Worm (Caenorhabditis elegans) whole organism, dauer: ENCODE data around the gene irg-4.

Experiments used
- unc-62 ChIP-seq: sonication (generic microtip); optimal IDR thresholded peaks from 2 replicates; lab custom pipeline; 2017; ENCODE audit warnings: missing biosample characterization, missing genetic modification reagents, missing genetic modification characterization

Gene irg-4

DNA sequence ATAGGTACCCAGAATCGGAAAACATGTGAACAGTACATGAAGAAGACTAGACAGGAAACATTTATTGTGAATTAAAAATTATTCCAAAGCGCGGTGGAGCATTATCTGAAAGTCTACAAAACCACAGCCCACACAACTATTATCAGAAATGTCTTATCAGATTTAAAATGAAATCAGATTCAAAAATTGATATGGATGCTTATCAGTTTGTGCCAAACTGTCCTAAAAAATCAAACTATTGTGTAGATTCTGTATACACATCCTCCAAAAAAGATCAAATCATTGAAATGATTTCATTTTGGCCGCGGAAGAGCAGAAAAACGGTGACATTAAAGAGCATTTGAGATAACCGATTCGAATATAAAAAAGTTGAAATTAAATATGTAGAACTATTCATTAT lies at the start of gene irg-4:
TSS of gene irg-4 (plus strand) at position 392 of the 400 bp plus-strand sequence.
- no peak for TF ChIP-seq unc-62

DNA sequence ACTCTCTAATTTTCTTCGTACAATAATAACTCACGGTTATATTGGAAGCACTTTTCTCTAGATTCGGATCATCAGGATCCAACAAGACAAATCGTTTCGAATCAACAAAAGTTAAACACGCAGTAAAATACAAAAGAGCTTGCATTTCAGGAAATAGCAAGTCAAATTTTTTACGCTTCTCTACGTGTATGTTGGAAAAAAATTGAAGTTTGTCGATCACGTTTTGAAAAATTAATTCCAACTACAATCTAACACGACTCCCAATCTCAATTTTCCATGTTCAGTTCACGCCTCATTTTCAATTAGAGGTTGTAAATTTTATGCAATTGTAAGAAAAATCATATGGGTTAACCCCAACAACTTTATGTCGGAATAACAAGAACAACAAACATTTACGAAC lies 45.7 kb upstream of the irg-4 start, which contains the start of gene spe-45:
TSS of gene spe-45 (minus strand) at position 145 of the 400 bp plus-strand sequence.
- no peak for TF ChIP-seq unc-62

DNA sequence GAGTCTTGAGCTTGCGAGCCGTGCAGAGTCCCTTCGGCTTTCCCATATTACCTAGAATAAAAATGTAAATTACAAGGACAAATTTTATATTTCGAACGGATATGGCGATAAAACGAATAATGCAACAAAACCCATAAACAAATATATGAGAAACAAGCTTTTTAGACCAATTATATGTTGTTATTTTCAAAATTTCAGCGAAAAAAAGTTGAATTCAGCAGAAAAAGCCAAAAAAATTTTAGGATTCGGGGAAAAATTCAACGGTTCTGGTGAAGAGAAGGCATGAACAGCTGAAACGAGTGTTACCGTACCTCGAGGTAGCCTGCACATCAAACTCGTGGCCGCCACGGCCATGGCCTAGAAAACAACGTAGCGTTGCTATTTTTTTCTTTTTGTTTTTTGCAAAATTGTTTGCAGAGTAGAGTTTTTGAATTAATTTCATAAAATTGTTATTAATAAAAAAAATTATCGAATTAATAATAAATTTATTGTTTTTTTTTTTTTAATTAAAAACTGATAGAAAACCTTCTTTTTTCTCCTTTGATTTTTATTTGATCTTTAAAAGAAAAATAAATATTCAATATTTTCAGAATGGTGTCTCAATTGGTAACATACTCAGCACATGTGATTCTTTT lies 44.5 kb upstream of the irg-4 start, which contains the start of the genes rps-23 and dpm-3:
TSS of gene rps-23 (minus strand) at position 51 of the 635 bp plus-strand sequence.
TSS of gene dpm-3 (plus strand) at position 585 of the 635 bp plus-strand sequence.
- TF ChIP-seq unc-62, result no peak

DNA sequence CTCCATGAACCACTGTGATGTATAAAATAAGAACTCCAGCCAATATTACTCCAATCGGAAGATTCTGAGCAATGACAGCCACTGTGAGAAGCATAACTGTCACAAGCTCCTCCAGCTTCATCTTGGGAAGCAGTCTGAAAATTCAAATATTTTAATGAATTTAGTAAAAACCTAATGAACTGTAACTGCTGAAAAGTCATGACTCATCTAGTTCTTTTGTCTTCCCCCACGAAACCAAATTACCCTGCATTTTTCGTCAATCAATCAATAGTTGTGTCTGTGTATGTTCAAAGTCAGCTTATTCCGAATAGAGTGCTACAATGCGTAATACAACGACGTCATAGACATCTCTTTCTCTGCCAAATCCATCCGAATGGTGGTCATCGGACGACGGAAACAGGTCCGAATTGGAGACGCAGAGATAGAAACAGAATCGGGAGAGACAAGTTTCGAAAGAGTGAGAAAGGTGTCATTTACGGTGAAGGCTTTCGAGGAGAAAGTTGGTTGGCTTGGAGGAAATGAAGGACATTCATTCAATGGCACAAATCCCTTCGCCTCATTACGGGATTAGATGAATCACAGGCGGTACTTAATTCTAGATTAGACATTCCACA lies 38.9 kb upstream of the irg-4 start:
- no peak for TF ChIP-seq unc-62

DNA sequence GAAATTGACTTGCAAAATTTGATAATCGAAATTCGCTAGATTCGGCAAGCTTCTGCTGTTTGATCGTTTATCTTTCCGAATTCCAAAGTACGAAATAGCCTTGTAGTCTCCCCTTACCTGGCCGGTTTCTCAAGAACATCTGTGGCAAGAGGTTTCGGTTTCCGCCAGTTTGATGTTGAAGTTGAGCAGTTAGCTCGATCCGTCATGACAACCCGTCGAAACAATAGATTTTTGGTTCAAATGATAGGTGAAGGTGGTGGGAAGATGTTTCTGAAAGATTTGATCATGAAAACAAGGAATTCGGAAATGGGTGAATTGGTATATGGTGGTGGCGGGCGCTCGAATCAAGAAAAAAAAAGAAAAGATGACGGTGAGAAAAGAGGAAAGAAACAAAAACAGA lies 37.2 kb upstream of the irg-4 start, which contains the start of gene acs-20:
TSS of gene acs-20 (minus strand) at position 270 of the 400 bp plus-strand sequence.
- no peak for TF ChIP-seq unc-62

DNA sequence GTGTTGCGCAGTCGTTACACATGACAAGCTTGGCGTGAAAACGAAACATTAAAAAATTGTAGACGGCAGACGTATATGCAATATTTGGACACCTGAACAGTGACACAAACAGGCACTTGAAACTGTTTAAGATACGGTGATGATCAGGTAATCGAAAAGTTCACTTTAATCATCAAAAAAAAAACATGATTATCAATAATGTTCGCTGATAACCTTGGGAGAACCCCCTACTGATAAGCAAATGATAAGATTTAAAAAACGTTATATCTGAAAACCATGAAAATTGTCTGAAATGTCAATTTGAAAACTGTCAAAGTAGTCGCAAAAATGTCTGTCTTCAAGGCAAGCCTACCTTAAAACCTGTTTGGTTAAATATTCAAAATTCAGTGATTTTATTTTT lies 35.6 kb upstream of the irg-4 start:
- TF ChIP-seq unc-62, result no peak

DNA sequence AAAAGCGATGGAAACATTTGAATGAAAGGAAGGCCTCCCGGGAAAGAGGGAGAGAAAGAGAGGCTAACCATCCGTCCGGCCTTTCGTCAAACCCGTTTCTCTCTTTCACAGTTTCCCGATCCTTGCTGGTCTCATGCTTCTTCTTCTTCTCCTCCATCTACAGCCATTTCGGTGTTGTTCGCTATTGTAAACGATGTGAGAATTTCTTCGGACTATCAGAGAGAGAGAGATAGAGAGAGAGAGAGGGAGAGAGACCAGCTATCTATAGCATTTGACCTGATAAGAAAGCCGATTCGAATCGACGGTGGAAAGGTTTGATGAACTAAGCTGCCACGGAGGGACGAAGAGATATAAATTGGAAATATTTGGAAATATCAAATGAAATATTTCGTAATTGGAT lies 32.2 kb upstream of the irg-4 start:
- no peak for TF ChIP-seq unc-62

DNA sequence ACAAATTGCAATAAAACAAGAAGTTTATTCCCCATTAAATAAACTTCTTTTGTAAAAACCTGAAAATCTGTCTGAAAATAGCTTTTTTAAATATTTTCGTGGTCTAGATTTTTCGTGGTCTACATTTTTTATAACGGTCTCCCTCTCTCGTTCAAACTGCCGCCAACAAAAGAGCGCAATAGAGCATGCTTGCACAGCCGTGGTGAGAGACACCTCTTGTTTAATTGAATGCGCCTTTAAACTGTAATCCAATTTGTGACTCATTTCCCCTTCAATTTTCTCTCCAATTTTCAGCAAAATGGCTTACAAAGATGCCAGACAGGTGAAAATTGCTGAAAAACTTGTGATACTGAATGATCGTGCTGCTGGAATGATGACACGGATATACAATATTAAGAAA lies 31.5 kb upstream of the irg-4 start, which contains the start of gene gex-3:
TSS of gene gex-3 (plus strand) at position 295 of the 400 bp plus-strand sequence.
- no peak for TF ChIP-seq unc-62

DNA sequence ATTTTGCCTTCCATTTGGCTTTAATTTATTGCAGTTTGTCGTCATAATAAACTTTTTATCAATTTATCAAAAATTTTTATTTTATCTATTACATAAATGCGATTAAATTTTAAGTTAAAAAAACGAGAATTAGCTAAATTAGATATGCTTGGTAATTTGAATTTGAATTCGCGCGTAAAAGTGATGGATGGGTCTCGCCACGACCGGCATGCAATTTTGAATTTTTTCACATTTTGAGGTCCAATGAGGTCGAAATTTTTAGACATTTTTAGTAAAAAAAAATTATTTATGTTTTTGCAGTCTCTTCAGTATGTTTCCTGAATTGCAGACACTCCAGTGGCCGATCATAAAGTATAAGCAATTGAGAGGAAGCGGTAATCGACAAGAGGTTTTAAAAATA lies 27.0 kb upstream of the irg-4 start, which contains the start of gene dsb-1:
TSS of gene dsb-1 (plus strand) at position 301 of the 400 bp plus-strand sequence.
- TF ChIP-seq unc-62, result no peak

DNA sequence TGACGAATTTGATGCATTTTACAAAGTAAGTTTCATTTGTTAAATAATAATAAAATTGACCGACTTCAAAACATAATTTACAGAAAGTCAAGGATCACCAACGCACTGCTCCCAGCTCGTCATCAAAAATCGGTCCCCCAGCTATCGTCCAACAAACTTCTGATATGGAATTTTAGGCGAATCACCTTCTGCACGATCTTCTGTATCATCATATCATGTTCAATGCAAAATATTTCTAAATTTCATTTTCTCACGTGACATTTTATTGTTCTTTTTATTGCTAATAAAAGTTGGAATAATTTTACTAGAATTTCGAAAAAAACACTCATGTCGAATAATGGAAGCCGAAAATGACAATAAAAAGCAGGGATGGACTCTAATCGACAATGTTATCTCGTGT lies 25.5 kb upstream of the irg-4 start, which contains the start of gene acl-13:
TSS of gene acl-13 (plus strand) at position 301 of the 400 bp plus-strand sequence.
- no peak for TF ChIP-seq unc-62

DNA sequence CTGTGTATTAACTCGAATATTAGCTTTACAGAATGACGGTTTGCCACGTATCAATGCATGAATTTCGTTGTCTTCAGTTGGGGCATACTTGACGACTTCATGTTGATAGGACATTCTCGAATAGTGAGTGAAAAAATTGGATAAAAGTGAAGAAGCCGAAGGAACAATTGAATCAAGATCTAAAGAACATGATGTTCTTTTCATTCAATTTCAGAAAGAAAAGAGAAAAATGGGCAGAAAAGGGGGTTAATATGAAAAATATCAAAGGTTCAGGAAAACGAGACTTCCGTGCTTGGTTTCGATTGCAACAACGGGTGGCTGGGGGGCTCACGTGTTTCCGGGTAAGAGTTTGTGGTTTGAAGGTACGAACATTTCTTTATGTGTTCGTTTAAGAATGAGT lies 21.0 kb upstream of the irg-4 start:
- TF ChIP-seq unc-62, result no peak

DNA sequence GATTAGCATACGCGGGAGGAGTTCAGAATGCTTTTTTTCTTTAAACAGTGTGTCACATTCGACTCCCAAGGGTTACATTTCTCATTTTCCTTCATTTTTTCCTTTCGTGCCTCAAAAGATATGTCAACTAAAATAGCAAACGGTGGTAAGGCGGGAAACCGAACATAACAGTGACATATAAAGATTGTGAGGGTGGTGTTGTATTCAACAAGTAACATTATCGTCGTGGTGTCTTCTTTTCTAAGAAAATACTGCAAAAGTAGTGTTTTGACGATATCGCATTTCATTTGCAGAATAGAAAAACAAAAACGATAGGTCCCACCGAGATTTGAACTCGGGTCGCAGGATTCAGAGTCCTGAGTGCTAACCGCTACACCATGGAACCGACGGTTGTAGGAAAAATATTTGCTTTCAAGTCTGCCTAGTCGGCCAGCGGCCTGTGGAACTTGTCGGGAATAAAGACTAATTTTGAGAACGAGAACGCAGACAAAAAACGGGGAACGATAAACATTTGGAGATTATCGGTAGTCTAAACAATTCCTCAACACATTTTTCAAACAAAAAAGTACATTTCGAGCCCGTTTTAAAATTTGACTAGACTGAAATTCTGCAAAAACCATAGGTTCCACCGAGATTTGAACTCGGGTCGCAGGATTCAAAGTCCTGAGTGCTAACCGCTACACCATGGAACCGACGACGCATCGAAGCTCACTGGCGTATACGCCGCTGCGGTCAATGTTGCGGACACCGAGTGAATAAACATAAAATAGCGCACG lies 18.8 kb upstream of the irg-4 start:
- TF ChIP-seq unc-62, result no peak

DNA sequence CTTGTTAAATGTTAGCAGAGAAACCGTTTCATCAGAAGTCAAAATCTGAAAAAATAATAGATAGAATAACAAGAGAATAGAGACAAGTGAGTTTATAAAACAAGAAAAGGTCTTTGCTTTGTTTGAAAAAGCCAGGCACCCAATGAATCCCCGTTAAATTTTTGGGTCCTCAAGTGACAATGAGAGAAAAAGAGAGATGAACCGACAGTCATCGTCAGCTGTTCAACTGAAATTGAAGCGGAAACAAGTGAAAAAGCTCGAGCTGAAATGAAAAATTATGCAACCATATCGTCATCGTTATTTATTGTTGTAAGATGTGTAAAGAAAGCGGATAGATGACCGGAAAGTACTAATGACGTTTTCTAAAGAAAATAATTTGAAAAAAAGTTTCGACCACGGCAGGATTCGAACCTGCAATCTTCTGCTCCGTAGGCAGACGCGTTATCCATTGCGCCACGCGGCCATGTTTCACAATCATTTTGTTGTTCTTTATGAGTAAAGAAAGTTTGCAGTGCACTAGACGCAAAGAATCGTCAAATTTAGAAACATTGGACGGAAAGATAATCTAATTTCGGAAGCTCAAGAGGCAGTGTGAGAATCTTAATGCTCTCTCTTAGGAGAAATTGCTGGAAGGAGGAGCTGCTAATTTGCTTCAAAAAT lies 18.0 kb upstream of the irg-4 start, which contains the start of gene F08G5.3:
TSS of gene F08G5.3 (minus strand) at position 51 of the 660 bp plus-strand sequence.
- TF ChIP-seq unc-62, result no peak

DNA sequence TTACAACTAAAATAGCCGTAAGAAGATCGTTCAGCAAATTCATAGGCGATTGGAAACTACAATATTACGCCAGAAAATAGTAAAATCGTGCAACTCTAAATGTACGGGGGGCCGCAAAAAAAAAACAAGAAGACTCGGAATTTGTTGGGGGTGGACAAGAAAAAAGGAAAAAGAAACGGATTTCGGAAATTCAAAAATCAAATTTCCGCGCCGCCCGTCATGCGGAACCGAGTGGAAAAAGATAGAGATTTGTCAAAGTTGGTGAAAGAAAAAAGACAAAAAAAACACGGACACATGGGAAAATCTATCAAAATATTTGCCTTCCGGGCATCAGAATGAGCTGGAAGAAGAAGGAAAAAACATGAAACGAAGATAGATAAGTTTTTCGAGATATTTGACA lies 16.3 kb upstream of the irg-4 start:
- TF ChIP-seq unc-62, result no peak

DNA sequence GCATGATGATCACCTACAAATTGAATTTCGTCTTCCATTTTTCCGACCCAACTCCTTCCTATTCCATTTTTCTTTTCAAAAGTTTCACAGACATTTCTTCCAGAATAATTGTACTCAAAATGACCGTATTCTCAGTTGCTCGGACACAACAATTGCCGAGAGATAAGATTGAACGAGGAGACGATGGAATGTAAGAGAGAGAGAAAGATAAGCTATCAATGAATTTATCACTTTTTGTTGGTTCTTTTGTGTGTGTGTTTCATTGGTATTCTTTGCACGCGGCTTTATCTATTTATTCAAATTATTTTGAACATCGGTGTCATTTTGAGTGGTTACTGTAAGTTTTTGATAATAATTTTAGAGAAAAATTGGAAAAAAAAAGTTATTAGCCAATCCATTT lies 15.2 kb upstream of the irg-4 start, which contains the start of gene ugt-65:
TSS of gene ugt-65 (plus strand) at position 229 of the 400 bp plus-strand sequence.
- TF ChIP-seq unc-62, result no peak

DNA sequence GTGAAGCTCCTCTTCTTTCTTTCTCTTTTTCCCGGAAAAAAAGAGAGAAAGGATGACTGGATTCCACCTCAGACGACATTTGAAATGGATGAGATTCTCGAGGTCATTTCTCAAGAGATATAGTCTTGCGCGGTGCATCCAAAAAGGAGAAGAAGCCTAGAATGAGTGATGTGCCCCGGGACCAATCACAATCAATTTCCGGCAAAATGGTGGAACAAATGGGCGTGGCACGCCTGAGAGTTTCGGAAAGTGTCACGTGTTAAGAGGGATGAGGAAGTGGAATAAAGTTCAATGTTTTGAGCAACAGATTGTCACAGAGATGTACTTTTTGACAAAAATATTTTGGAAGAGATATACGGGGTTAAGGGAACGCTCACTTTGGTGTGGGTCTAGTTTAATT lies 10.0 kb upstream of the irg-4 start:
- no peak for TF ChIP-seq unc-62
